Worm (Caenorhabditis elegans) whole organism, L4 larva: Measurements from ENCODE around the gene C17C3.5.
"Not testable (repeated sequence)": the region's sequence is repeated elsewhere in the genome, so short reads cannot be mapped to it uniquely, and the experiment has no call there.

Experiments used
- arid-1 ChIP-seq: fragments of 200-800 bp; sonication (Bioruptor generic); conservative IDR thresholded peaks from 2 replicates; pipeline ENCODE4 v1.3.6; 2022; ENCODE audit warnings: missing genetic modification reagents, missing genetic modification characterization, missing compliant biosample characterization
- php-3 ChIP-seq: fragments of 200-800 bp; sonication (Bioruptor generic); IDR thresholded peaks from 2 replicates; pipeline ENCODE4 v1.3.6; 2022; ENCODE audit warnings: missing genetic modification reagents, missing genetic modification characterization, missing compliant biosample characterization
- snpc-4 ChIP-seq: fragments of 150-350 bp; optimal IDR thresholded peaks from 2 replicates; lab custom pipeline; 2014; ENCODE audit warnings: missing biosample characterization, missing genetic modification characterization

DNA sequence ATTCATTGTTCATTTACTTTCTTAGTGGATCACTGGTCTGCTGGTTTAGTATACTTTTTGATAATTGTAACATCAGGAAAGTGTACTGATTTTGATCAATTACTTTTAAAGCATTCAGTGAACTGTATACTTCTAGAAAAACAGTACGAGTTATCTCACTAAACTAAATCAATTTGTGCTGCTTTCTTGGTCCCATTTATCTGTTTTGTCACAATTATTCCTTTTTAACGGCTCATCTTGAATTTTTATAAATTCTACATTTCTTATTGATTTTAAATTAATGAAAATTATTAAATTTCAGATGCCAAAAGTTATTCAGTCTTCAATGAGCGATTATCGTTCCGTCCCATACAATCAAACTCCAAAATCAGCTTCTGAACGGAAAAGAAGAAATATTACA, 16.7 kb upstream of the C17C3.5 start, which contains the start of gene hlh-25:
- TF ChIP-seq php-3, arid-1, snpc-4: not testable (repeated sequence)
